Worm (Caenorhabditis elegans) whole organism, L1 larva: ENCODE measurements around the gene ZK1010.12.

Source experiments
- C16A3.4 ChIP-seq: fragments of 150-350 bp; optimal IDR thresholded peaks from 2 replicates; lab custom pipeline; 2014; ENCODE audit warnings: missing biosample characterization, missing genetic modification characterization
- F16B12.6 ChIP-seq: fragments of 150-350 bp; optimal IDR thresholded peaks from 2 replicates; lab custom pipeline; 2014; ENCODE audit warnings: missing biosample characterization, missing genetic modification characterization
- aha-1 ChIP-seq: fragments of 150-350 bp; optimal IDR thresholded peaks from 2 replicates; lab custom pipeline; 2014; ENCODE audit warnings: missing biosample characterization, missing genetic modification characterization
- alr-1 ChIP-seq: fragments of 200-800 bp; sonication (Bioruptor generic); optimal IDR thresholded peaks from 2 replicates; lab custom pipeline; 2018; ENCODE audit warnings: borderline replicate concordance, mild to moderate bottlenecking, missing genetic modification characterization, missing compliant biosample characterization
- ama-1 ChIP-seq: fragments of 150-350 bp; optimal IDR thresholded peaks from 2 replicates; lab custom pipeline; 2014
- ceh-63 ChIP-seq: fragments of 200-800 bp; sonication (Bioruptor generic); optimal IDR thresholded peaks from 2 replicates; lab custom pipeline; 2018; ENCODE audit warnings: mild to moderate bottlenecking, missing genetic modification characterization, missing compliant biosample characterization
- ceh-8 ChIP-seq: fragments of 200-800 bp; sonication (Bioruptor generic); optimal IDR thresholded peaks from 2 replicates; lab custom pipeline; 2018; ENCODE audit warnings: mild to moderate bottlenecking, missing genetic modification characterization, moderate library complexity, missing compliant biosample characterization
- ceh-82 ChIP-seq, 3 experiments: fragments of 150-350 bp in 1 of 3; sonication (generic microtip) in 2 of 3; optimal IDR thresholded peaks; 2 replicates each; lab custom pipeline; 2014 to 2017; ENCODE audit warnings: missing biosample characterization in 3 of 3, missing genetic modification characterization in 3 of 3
- ceh-88 ChIP-seq: fragments of 200-800 bp; sonication (Bioruptor generic); IDR thresholded peaks from 2 replicates; pipeline ENCODE4 v1.3.6; 2022; ENCODE audit warnings: missing genetic modification characterization, missing compliant biosample characterization
- dpl-1 ChIP-seq, 3 experiments: fragments of 150-350 bp in 2 of 3; sonication (generic microtip) in 1 of 3; optimal IDR thresholded peaks; 2 replicates each; lab custom pipeline; 2014 to 2017; ENCODE audit warnings: missing biosample characterization in 3 of 3, missing genetic modification characterization in 3 of 3, missing genetic modification reagents in 3 of 3
- dsc-1 ChIP-seq: sonication (generic microtip); optimal IDR thresholded peaks from 2 replicates; lab custom pipeline; 2016; ENCODE audit warnings: mild to moderate bottlenecking, missing genetic modification characterization, missing compliant biosample characterization
- efl-1 ChIP-seq, 4 experiments: fragments of 150-350 bp; optimal IDR thresholded peaks in 3 of 4; peaks in 1 of 4; 1 replicate in 1 of 4; 2 replicates in 3 of 4; lab custom pipeline; 2014; ENCODE audit warnings: missing biosample characterization in 2 of 4, missing genetic modification characterization in 2 of 4, missing genetic modification reagents in 2 of 4
- fkh-4 ChIP-seq: sonication (generic microtip); optimal IDR thresholded peaks from 2 replicates; lab custom pipeline; 2016; ENCODE audit warnings: missing compliant biosample characterization, missing genetic modification characterization, borderline replicate concordance
- fkh-8 ChIP-seq: sonication (generic microtip); optimal IDR thresholded peaks from 2 replicates; lab custom pipeline; 2016; ENCODE audit warnings: mild to moderate bottlenecking, missing genetic modification characterization, missing compliant biosample characterization
- fos-1 ChIP-seq: fragments of 150-350 bp; optimal IDR thresholded peaks from 2 replicates; lab custom pipeline; 2014; ENCODE audit warnings: missing biosample characterization, missing genetic modification characterization
- grh-1 ChIP-seq: fragments of 200-800 bp; sonication (Bioruptor generic); IDR thresholded peaks from 2 replicates; pipeline ENCODE4 v1.3.6; 2022; ENCODE audit warnings: missing genetic modification reagents, missing genetic modification characterization, missing compliant biosample characterization
- irx-1 ChIP-seq: sonication (generic microtip); optimal IDR thresholded peaks from 2 replicates; lab custom pipeline; 2016; ENCODE audit warnings: missing genetic modification characterization, missing compliant biosample characterization
- isw-1 ChIP-seq: fragments of 200-800 bp; sonication (Bioruptor generic); IDR thresholded peaks from 2 replicates; pipeline ENCODE4 v1.3.6; 2022; ENCODE audit warnings: missing genetic modification characterization, missing compliant biosample characterization
- lin-35 ChIP-seq, 2 experiments: fragments of 150-350 bp; optimal IDR thresholded peaks; 2 replicates each; lab custom pipeline; 2014; ENCODE audit warnings: missing biosample characterization in 2 of 2, missing genetic modification characterization in 2 of 2, missing genetic modification reagents in 2 of 2
- lir-3 ChIP-seq: sonication (generic microtip); optimal IDR thresholded peaks from 2 replicates; lab custom pipeline; 2016; ENCODE audit warnings: mild to moderate bottlenecking, missing genetic modification characterization, moderate library complexity, missing compliant biosample characterization; ENCODE audit not compliant: poor library complexity
- lsy-2 ChIP-seq, 2 experiments: fragments of 150-350 bp; optimal IDR thresholded peaks; 2 replicates each; lab custom pipeline; 2014; ENCODE audit warnings: missing biosample characterization in 2 of 2, missing genetic modification characterization in 2 of 2
- nhr-11 ChIP-seq: fragments of 150-350 bp; optimal IDR thresholded peaks from 2 replicates; lab custom pipeline; 2014; ENCODE audit warnings: missing biosample characterization, missing genetic modification characterization
- nhr-12 ChIP-seq: sonication (generic microtip); optimal IDR thresholded peaks from 2 replicates; lab custom pipeline; 2017; ENCODE audit warnings: missing biosample characterization, missing genetic modification characterization
- nhr-20 ChIP-seq: sonication (generic microtip); optimal IDR thresholded peaks from 2 replicates; lab custom pipeline; 2016; ENCODE audit warnings: mild to moderate bottlenecking, missing genetic modification characterization, missing compliant biosample characterization
- nhr-28 ChIP-seq: fragments of 150-350 bp; optimal IDR thresholded peaks from 2 replicates; lab custom pipeline; 2014; ENCODE audit warnings: missing biosample characterization, missing genetic modification characterization
- nhr-84 ChIP-seq: sonication (generic microtip); optimal IDR thresholded peaks from 2 replicates; lab custom pipeline; 2017; ENCODE audit warnings: missing biosample characterization, missing genetic modification characterization
- pag-3 ChIP-seq: sonication (generic microtip); optimal IDR thresholded peaks from 2 replicates; lab custom pipeline; 2017; ENCODE audit warnings: missing genetic modification characterization, mild to moderate bottlenecking, missing compliant biosample characterization, antibody characterized with exemption, borderline replicate concordance; ENCODE audit not compliant: insufficient read depth
- pax-3 ChIP-seq: fragments of 200-800 bp; sonication (Bioruptor generic); optimal IDR thresholded peaks from 2 replicates; lab custom pipeline; 2018; ENCODE audit warnings: mild to moderate bottlenecking, missing genetic modification characterization, moderate library complexity, missing compliant biosample characterization
- skn-1 ChIP-seq: fragments of 150-350 bp; optimal IDR thresholded peaks from 2 replicates; lab custom pipeline; 2014; ENCODE audit warnings: missing biosample characterization, missing genetic modification characterization
- snpc-4 ChIP-seq: fragments of 150-350 bp; optimal IDR thresholded peaks from 2 replicates; lab custom pipeline; 2014; ENCODE audit warnings: missing biosample characterization, missing genetic modification characterization
- sptf-1 ChIP-seq: fragments of 150-350 bp; optimal IDR thresholded peaks from 2 replicates; lab custom pipeline; 2014; ENCODE audit warnings: missing biosample characterization, missing genetic modification characterization
- swsn-7 ChIP-seq: sonication (generic microtip); optimal IDR thresholded peaks from 2 replicates; lab custom pipeline; 2016; ENCODE audit warnings: missing genetic modification characterization, missing compliant biosample characterization
- unc-30 ChIP-seq: sonication (generic microtip); optimal IDR thresholded peaks from 2 replicates; lab custom pipeline; 2017; ENCODE audit warnings: missing biosample characterization, missing genetic modification characterization
- zag-1 ChIP-seq: fragments of 150-350 bp; optimal IDR thresholded peaks from 2 replicates; lab custom pipeline; 2014; ENCODE audit warnings: missing biosample characterization, missing genetic modification characterization
- ztf-4 ChIP-seq: fragments of 150-350 bp; optimal IDR thresholded peaks from 2 replicates; lab custom pipeline; 2014; ENCODE audit warnings: missing biosample characterization, missing genetic modification characterization

The ZK1010.12 gene

ce11 chrIII:13029608-13030007, 38.5 kb downstream of the ZK1010.12 start, which contains the start of gene F14F7.4:
Gene F14F7.4, minus strand, starts transcription at chrIII:13029708.
- TF ChIP-seq nhr-11 (tag; lab: Kevin White, UChicago) (no peak), nhr-12 (tag; lab: Kevin White, UChicago) (no peak), ama-1 (no peak), grh-1 (GFP tag; lab: Robert Waterston, UW) (no peak), pag-3 (no peak), snpc-4 (no peak), F16B12.6 (tag; lab: Kevin White, UChicago) (no peak), fkh-4 (tag; lab: Kevin White, UChicago) (no peak), lsy-2 (tag; optimal IDR thresholded peaks at IDR 0.05; lab: Kevin White, UChicago) (no peak), C16A3.4 (no peak), irx-1 (no peak), skn-1 (no peak)

- TF ChIP-seq efl-1 (optimal IDR thresholded peaks at IDR 0.05; lab: Kevin White, UChicago) (no peak), efl-1 (GFP tag; optimal IDR thresholded peaks at IDR 0.05 in 1 of 2; lab: Kevin White, UChicago) (peak in 1 of 2 experiments; percentile 22), pag-3 (no peak)
These were observed 39.5 kb downstream of the ZK1010.12 start, which contains the start of gene F14F7.7 for ce11 chrIII:13030551-13030950. Gene F14F7.7, plus strand, starts transcription at chrIII:13030904.

DNA sequence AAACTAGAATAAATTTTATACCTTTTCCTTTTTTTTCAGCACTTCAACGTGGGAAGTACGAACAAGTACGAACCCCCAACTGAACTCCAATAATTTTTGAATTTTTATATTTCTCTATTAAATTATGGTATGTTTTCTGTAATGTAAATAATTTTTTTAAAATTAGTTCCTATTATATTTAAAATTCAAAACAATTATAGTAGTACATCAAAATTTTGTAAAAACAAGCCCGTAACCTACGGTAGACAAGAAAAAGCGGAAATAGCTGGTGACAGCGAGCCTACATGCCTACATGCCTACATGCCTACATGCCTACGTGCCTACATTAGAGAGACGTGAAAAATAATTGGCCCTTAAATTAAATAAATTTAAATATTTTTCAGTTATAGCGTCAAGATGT, 40.6 kb downstream of the ZK1010.12 start, which contains the start of gene F14F7.5:
TSS of gene F14F7.5 (plus strand) at position 301 of the 400 bp plus-strand sequence.
- no peak for TF ChIP-seq F16B12.6 (tag; lab: Kevin White, UChicago)
- TF ChIP-seq swsn-7, result no peak
- no peak for TF ChIP-seq unc-30 (tag; lab: Kevin White, UChicago)
- no peak for TF ChIP-seq lir-3 (tag; lab: Kevin White, UChicago)
- no peak for TF ChIP-seq nhr-20 (tag; lab: Kevin White, UChicago)
- TF ChIP-seq fkh-4 (tag; lab: Kevin White, UChicago), result no peak
- no peak for TF ChIP-seq pax-3 (tag; lab: Kevin White, UChicago)

ce11 chrIII:13032429-13033018, 41.4 kb downstream of the ZK1010.12 start:
- no peak for TF ChIP-seq grh-1 (GFP tag; lab: Robert Waterston, UW)
- peak; percentile 54 for TF ChIP-seq ceh-8
- no peak for TF ChIP-seq nhr-28 (tag; lab: Kevin White, UChicago)
- no peak for TF ChIP-seq ztf-4 (tag; lab: Kevin White, UChicago)
- no peak for TF ChIP-seq skn-1
- TF ChIP-seq fos-1 (tag; lab: Kevin White, UChicago), result no peak
- TF ChIP-seq, all 84 proteins: peak for 1

- no peak for TF ChIP-seq fkh-8 (tag; lab: Kevin White, UChicago)
- no peak for TF ChIP-seq sptf-1 (tag; lab: Kevin White, UChicago)
- no peak for TF ChIP-seq zag-1 (tag; lab: Kevin White, UChicago)
- no peak for TF ChIP-seq F16B12.6 (tag; lab: Kevin White, UChicago)
- no peak for TF ChIP-seq nhr-28 (tag; lab: Kevin White, UChicago)
- no peak for TF ChIP-seq nhr-84 (tag; lab: Kevin White, UChicago)
- TF ChIP-seq alr-1 (tag; lab: Kevin White, UChicago), result no peak
- no peak for TF ChIP-seq dsc-1 (tag; lab: Kevin White, UChicago)
- TF ChIP-seq unc-30 (tag; lab: Kevin White, UChicago), result no peak
- no peak for TF ChIP-seq aha-1 (tag; lab: Kevin White, UChicago)
- no peak for TF ChIP-seq lir-3 (tag; lab: Kevin White, UChicago)
- TF ChIP-seq nhr-11 (tag; lab: Kevin White, UChicago), result no peak
- no peak for TF ChIP-seq dpl-1 (GFP tag; optimal IDR thresholded peaks at IDR 0.05; lab: Kevin White, UChicago)
- no peak for TF ChIP-seq ceh-88 (GFP tag; lab: Robert Waterston, UW)
- TF ChIP-seq ceh-82 (tag; optimal IDR thresholded peaks at IDR 0.05; lab: Kevin White, UChicago), result no peak
- TF ChIP-seq isw-1 (GFP tag; lab: Robert Waterston, UW), result no peak
- TF ChIP-seq ceh-63 (GFP tag; lab: Kevin White, UChicago), result no peak
- no peak for TF ChIP-seq lin-35 (GFP tag; optimal IDR thresholded peaks at IDR 0.05; lab: Kevin White, UChicago)
- no peak for TF ChIP-seq skn-1
These were observed 48.6 kb downstream of the ZK1010.12 start, which contains the start of gene F54F12.2 for ce11 chrIII:13039739-13040138. Gene F54F12.2, plus strand, starts transcription at chrIII:13040039.
